Worm (Caenorhabditis elegans): Measurements from ENCODE around the gene egrh-2.

DNA sequence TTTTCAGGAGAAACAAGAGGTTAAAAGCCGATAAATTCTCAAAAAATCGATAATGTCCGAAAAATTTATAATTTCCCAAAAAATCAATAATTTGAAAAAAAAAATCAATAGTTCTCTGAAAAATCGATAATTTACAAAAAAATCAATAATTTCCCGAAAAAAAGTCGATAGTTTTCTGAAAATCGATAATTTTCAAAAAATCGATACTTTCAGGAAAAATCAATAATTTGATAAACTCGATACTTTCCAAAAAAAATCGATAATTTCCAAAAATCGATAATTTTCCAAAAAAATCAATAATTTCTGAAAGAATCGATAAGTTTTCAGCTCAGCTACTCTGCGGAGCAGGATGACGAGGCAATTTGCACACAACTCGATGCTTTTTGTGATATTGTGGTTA is 9.4 kb upstream of the egrh-2 start:
- TF ChIP-seq ceh-90 (tag; optimal IDR thresholded peaks at IDR 0.05), result no peak
- TF ChIP-seq dpl-1 (GFP tag; optimal IDR thresholded peaks at IDR 0.05), result no peak
- no peak for TF ChIP-seq unc-62 (GFP tag; optimal IDR thresholded peaks at IDR 0.05)
- no peak for TF ChIP-seq lin-13 (GFP tag; optimal IDR thresholded peaks at IDR 0.05)
- no peak for TF ChIP-seq zag-1 (tag; optimal IDR thresholded peaks at IDR 0.05)
- no peak for TF ChIP-seq sox-4 (tag; optimal IDR thresholded peaks at IDR 0.05)
- TF ChIP-seq nhr-237 (tag; optimal IDR thresholded peaks at IDR 0.05), result no peak
